Fruit fly (Drosophila melanogaster) Kc167 (cell line): Measurements from ENCODE around the gene PGRP-LF.

ENCODE experiments used
- Sin3A ChIP-seq: fragments of >200 bp; optimal IDR thresholded peaks from 2 replicates; lab custom pipeline; 2018; ENCODE audit warnings: missing external identifiers
- h ChIP-seq: fragments of >200 bp; optimal IDR thresholded peaks from 3 replicates; lab custom pipeline; 2018; ENCODE audit warnings: missing external identifiers
- psq ChIP-seq: fragments of >200 bp; optimal IDR thresholded peaks from 2 replicates; lab custom pipeline; 2017; ENCODE audit warnings: missing external identifiers

DNA sequence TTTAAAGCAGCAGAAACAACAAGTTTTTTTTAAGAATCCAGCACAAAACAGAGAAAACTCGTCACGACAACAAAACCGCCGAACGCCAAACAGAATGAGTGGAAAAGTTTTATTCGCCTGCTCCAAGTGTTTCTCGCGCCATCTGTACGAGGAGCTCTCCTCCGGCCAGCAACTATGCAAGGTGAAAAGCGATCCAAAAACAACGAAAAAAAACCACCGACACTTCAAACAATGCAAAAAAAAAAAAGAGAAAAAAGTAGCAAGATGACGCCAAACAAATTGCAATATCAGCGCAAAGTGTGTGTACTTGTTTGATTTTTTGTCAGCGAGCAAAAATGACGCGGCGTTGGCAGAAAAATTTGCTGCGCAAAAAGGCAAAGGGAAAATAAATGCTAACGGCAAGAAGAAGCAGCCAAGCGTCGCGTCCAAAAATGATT lies 18.0 kb downstream of the PGRP-LF start:
- TF ChIP-seq Sin3A (lab: Kevin White, UChicago): no peak
- no peak for TF ChIP-seq h (lab: Kevin White, UChicago)
- TF ChIP-seq psq (lab: Kevin White, UChicago): no peak
